Worm (Caenorhabditis elegans) whole organism, L4 larva: Measurements from ENCODE around the gene H34I24.2.

Source experiments
- F37D6.2 ChIP-seq: sonication (generic microtip); optimal IDR thresholded peaks from 2 replicates; lab custom pipeline; 2016; ENCODE audit warnings: mild to moderate bottlenecking, missing genetic modification characterization, missing compliant biosample characterization
- F49E8.2 ChIP-seq: sonication (generic microtip); optimal IDR thresholded peaks from 2 replicates; lab custom pipeline; 2016; ENCODE audit warnings: missing compliant biosample characterization, mild to moderate bottlenecking, missing genetic modification characterization, borderline replicate concordance
- T26A8.4 ChIP-seq: fragments of 200-800 bp; sonication (Bioruptor generic); IDR thresholded peaks from 2 replicates; pipeline ENCODE4 v1.3.6; 2022; ENCODE audit warnings: missing genetic modification characterization, missing compliant biosample characterization
- Y105C5A.15 ChIP-seq: fragments of 200-800 bp; sonication (Bioruptor generic); IDR thresholded peaks from 2 replicates; pipeline ENCODE4 v1.3.6; 2022; ENCODE audit warnings: missing genetic modification characterization, missing compliant biosample characterization
- Y5F2A.4 ChIP-seq: fragments of 200-800 bp; sonication (Bioruptor generic); optimal IDR thresholded peaks from 2 replicates; lab custom pipeline; 2018; ENCODE audit warnings: mild to moderate bottlenecking, missing genetic modification characterization, missing compliant biosample characterization
- Y75B8A.6 ChIP-seq: fragments of 200-800 bp; sonication (Bioruptor generic); IDR thresholded peaks from 2 replicates; pipeline ENCODE4 v1.3.6; 2022; ENCODE audit warnings: missing genetic modification reagents, missing genetic modification characterization, missing compliant biosample characterization
- ZK337.2 ChIP-seq: fragments of 200-800 bp; sonication (Bioruptor generic); IDR thresholded peaks from 2 replicates; pipeline ENCODE4 v1.3.6; 2022; ENCODE audit warnings: missing genetic modification reagents, missing genetic modification characterization, missing compliant biosample characterization
- aha-1 ChIP-seq: fragments of 150-350 bp; peaks from one replicate; lab custom pipeline; 2014; ENCODE audit warnings: missing biosample characterization, missing genetic modification characterization
- aly-2 ChIP-seq: sonication (generic microtip); optimal IDR thresholded peaks from 2 replicates; lab custom pipeline; 2018; ENCODE audit warnings: missing biosample characterization, missing genetic modification characterization
- arid-1 ChIP-seq: fragments of 200-800 bp; sonication (Bioruptor generic); conservative IDR thresholded peaks from 2 replicates; pipeline ENCODE4 v1.3.6; 2022; ENCODE audit warnings: missing genetic modification reagents, missing genetic modification characterization, missing compliant biosample characterization
- attf-4 ChIP-seq: sonication (generic microtip); optimal IDR thresholded peaks from 3 replicates; lab custom pipeline; 2017; ENCODE audit warnings: missing biosample characterization, missing genetic modification characterization
- ceh-28 ChIP-seq: fragments of 150-350 bp; optimal IDR thresholded peaks from 2 replicates; lab custom pipeline; 2014; ENCODE audit warnings: missing biosample characterization, missing genetic modification reagents, missing genetic modification characterization
- daf-12 ChIP-seq: fragments of 150-350 bp; optimal IDR thresholded peaks from 2 replicates; lab custom pipeline; 2014; ENCODE audit warnings: missing biosample characterization, missing genetic modification reagents, missing genetic modification characterization
- daf-8 ChIP-seq: fragments of 200-800 bp; sonication (Bioruptor generic); IDR thresholded peaks from 2 replicates; pipeline ENCODE4 v1.3.6; 2022; ENCODE audit warnings: missing genetic modification characterization, missing compliant biosample characterization
- dmd-6 ChIP-seq: fragments of 200-800 bp; sonication (Bioruptor generic); IDR thresholded peaks from 2 replicates; pipeline ENCODE4 v1.3.6; 2022; ENCODE audit warnings: missing genetic modification reagents, missing genetic modification characterization, missing compliant biosample characterization
- duxl-1 ChIP-seq: sonication (generic microtip); optimal IDR thresholded peaks from 2 replicates; lab custom pipeline; 2016; ENCODE audit warnings: mild to moderate bottlenecking, missing genetic modification characterization, moderate library complexity, missing compliant biosample characterization; ENCODE audit not compliant: poor library complexity
- egl-27 ChIP-seq: sonication (generic microtip); optimal IDR thresholded peaks from 3 replicates; lab custom pipeline; 2017; ENCODE audit warnings: missing biosample characterization, missing genetic modification reagents, missing genetic modification characterization
- egl-43 ChIP-seq: fragments of 200-800 bp; sonication (Bioruptor generic); IDR thresholded peaks from 2 replicates; pipeline ENCODE4 v1.3.6; 2022; ENCODE audit warnings: missing genetic modification reagents, missing genetic modification characterization, missing compliant biosample characterization
- gei-8 ChIP-seq: fragments of 200-800 bp; sonication (Bioruptor generic); optimal IDR thresholded peaks from 2 replicates; lab custom pipeline; 2018; ENCODE audit warnings: mild to moderate bottlenecking, missing genetic modification characterization, missing compliant biosample characterization
- hif-1 ChIP-seq, 2 experiments: sonication (generic microtip); optimal IDR thresholded peaks; 2 replicates each; lab custom pipeline; 2016 to 2017; ENCODE audit warnings: missing compliant biosample characterization in 2 of 2, missing genetic modification characterization in 2 of 2, missing genetic modification reagents in 2 of 2, missing genotype in 2 of 2, mild to moderate bottlenecking in 1 of 2
- hlh-11 ChIP-seq: fragments of 200-800 bp; sonication (Bioruptor generic); optimal IDR thresholded peaks from 2 replicates; lab custom pipeline; 2018; ENCODE audit warnings: mild to moderate bottlenecking, missing genetic modification characterization, missing compliant biosample characterization
- lin-1 ChIP-seq: fragments of 200-800 bp; sonication (Bioruptor generic); IDR thresholded peaks from 2 replicates; pipeline ENCODE4 v1.3.6; 2022; ENCODE audit warnings: missing genetic modification reagents, missing genetic modification characterization, missing compliant biosample characterization
- lin-29 ChIP-seq: fragments of 200-800 bp; sonication (Bioruptor generic); IDR thresholded peaks from 2 replicates; pipeline ENCODE4 v1.3.6; 2022; ENCODE audit warnings: missing genetic modification reagents, missing genetic modification characterization, missing compliant biosample characterization
- lin-38 ChIP-seq: fragments of 200-800 bp; sonication (Bioruptor generic); IDR thresholded peaks from 2 replicates; pipeline ENCODE4 v1.3.6; 2022; ENCODE audit warnings: missing genetic modification reagents, missing genetic modification characterization, missing compliant biosample characterization
- lin-39 ChIP-seq: fragments of 150-350 bp; optimal IDR thresholded peaks from 2 replicates; lab custom pipeline; 2014; ENCODE audit warnings: missing biosample characterization, missing genetic modification reagents, missing genetic modification characterization
- lir-3 ChIP-seq: sonication (generic microtip); optimal IDR thresholded peaks from 2 replicates; lab custom pipeline; 2016; ENCODE audit warnings: mild to moderate bottlenecking, missing genetic modification characterization, missing compliant biosample characterization
- lsy-2 ChIP-seq, 2 experiments: fragments of 150-350 bp in 1 of 2; sonication (generic microtip) in 1 of 2; optimal IDR thresholded peaks; 2 replicates each; lab custom pipeline; 2014 to 2017; ENCODE audit warnings: missing biosample characterization in 2 of 2, missing genetic modification characterization in 2 of 2
- madf-5 ChIP-seq, 2 experiments: fragments of 200-800 bp; sonication (Bioruptor generic); IDR thresholded peaks; 2 replicates each; pipeline ENCODE4 v1.3.6; 2022; ENCODE audit warnings: missing compliant biosample characterization in 2 of 2, missing genetic modification characterization in 2 of 2
- mxl-3 ChIP-seq: fragments of 200-800 bp; sonication (Bioruptor generic); optimal IDR thresholded peaks from 2 replicates; lab custom pipeline; 2018; ENCODE audit warnings: mild to moderate bottlenecking, missing genetic modification characterization, missing compliant biosample characterization
- nhr-102 ChIP-seq: sonication (generic microtip); optimal IDR thresholded peaks from 2 replicates; lab custom pipeline; 2016; ENCODE audit warnings: mild to moderate bottlenecking, missing genetic modification characterization, moderate library complexity, missing compliant biosample characterization
- nhr-11 ChIP-seq: fragments of 150-350 bp; optimal IDR thresholded peaks from 2 replicates; lab custom pipeline; 2014; ENCODE audit warnings: missing biosample characterization, missing genetic modification characterization
- nhr-111 ChIP-seq: fragments of 200-800 bp; sonication (Bioruptor generic); optimal IDR thresholded peaks from 2 replicates; lab custom pipeline; 2018; ENCODE audit warnings: mild to moderate bottlenecking, missing genetic modification characterization, missing compliant biosample characterization
- nhr-25 ChIP-seq: sonication (generic microtip); optimal IDR thresholded peaks from 2 replicates; lab custom pipeline; 2017; ENCODE audit warnings: missing genetic modification characterization, mild to moderate bottlenecking, missing compliant biosample characterization, antibody characterized with exemption, moderate library complexity, borderline replicate concordance; ENCODE audit not compliant: insufficient read depth
- nhr-42 ChIP-seq: fragments of 200-800 bp; sonication (Bioruptor generic); IDR thresholded peaks from 2 replicates; pipeline ENCODE4 v1.3.6; 2022; ENCODE audit warnings: missing genetic modification characterization, missing compliant biosample characterization
- nhr-48 ChIP-seq: sonication (generic microtip); optimal IDR thresholded peaks from 2 replicates; lab custom pipeline; 2016; ENCODE audit warnings: mild to moderate bottlenecking, missing genetic modification characterization, missing compliant biosample characterization
- nhr-6 ChIP-seq: fragments of 150-350 bp; optimal IDR thresholded peaks from 2 replicates; lab custom pipeline; 2014; ENCODE audit warnings: missing biosample characterization, missing genetic modification characterization
- nhr-76 ChIP-seq: fragments of 150-350 bp; optimal IDR thresholded peaks from 2 replicates; lab custom pipeline; 2014; ENCODE audit warnings: missing biosample characterization, missing genetic modification characterization
- pqm-1 ChIP-seq: sonication (generic microtip); optimal IDR thresholded peaks from 2 replicates; lab custom pipeline; 2017; ENCODE audit warnings: missing biosample characterization, missing genetic modification characterization
- sdz-12 ChIP-seq: fragments of 200-800 bp; sonication (Bioruptor generic); optimal IDR thresholded peaks from 2 replicates; lab custom pipeline; 2018; ENCODE audit warnings: mild to moderate bottlenecking, missing genetic modification characterization, missing compliant biosample characterization
- snpc-4 ChIP-seq: fragments of 150-350 bp; optimal IDR thresholded peaks from 2 replicates; lab custom pipeline; 2014; ENCODE audit warnings: missing biosample characterization, missing genetic modification characterization
- spr-3 ChIP-seq: fragments of 200-800 bp; sonication (Bioruptor generic); optimal IDR thresholded peaks from 2 replicates; lab custom pipeline; 2018; ENCODE audit warnings: mild to moderate bottlenecking, missing genetic modification characterization, missing compliant biosample characterization
- tag-97 ChIP-seq: fragments of 200-800 bp; sonication (Bioruptor generic); IDR thresholded peaks from 2 replicates; pipeline ENCODE4 v1.3.6; 2022; ENCODE audit warnings: missing genetic modification characterization, missing compliant biosample characterization
- tra-1 ChIP-seq: fragments of 200-800 bp; sonication (Bioruptor generic); IDR thresholded peaks from 2 replicates; pipeline ENCODE4 v1.3.6; 2022; ENCODE audit warnings: missing genetic modification reagents, missing genetic modification characterization, missing compliant biosample characterization
- vab-7 ChIP-seq: fragments of 200-800 bp; sonication (Bioruptor generic); IDR thresholded peaks from 2 replicates; pipeline ENCODE4 v1.3.6; 2022; ENCODE audit warnings: missing genetic modification reagents, missing genetic modification characterization, missing compliant biosample characterization
- zfp-3 ChIP-seq: fragments of 200-800 bp; sonication (Bioruptor generic); conservative IDR thresholded peaks from 2 replicates; pipeline ENCODE4 v1.3.6; 2022; ENCODE audit warnings: missing genetic modification reagents, missing genetic modification characterization, missing compliant biosample characterization
- zip-11 ChIP-seq: fragments of 200-800 bp; sonication (Bioruptor generic); IDR thresholded peaks from 2 replicates; pipeline ENCODE4 v1.3.6; 2022; ENCODE audit warnings: missing genetic modification characterization, missing compliant biosample characterization
- zip-2 ChIP-seq: fragments of 150-350 bp; optimal IDR thresholded peaks from 2 replicates; lab custom pipeline; 2014; ENCODE audit warnings: missing biosample characterization, missing genetic modification characterization
- ztf-11 ChIP-seq: fragments of 150-350 bp; optimal IDR thresholded peaks from 2 replicates; lab custom pipeline; 2014; ENCODE audit warnings: missing biosample characterization, missing genetic modification characterization
- ztf-7 ChIP-seq: fragments of 150-350 bp; optimal IDR thresholded peaks from 2 replicates; lab custom pipeline; 2014; ENCODE audit warnings: missing biosample characterization, missing genetic modification characterization

Gene H34I24.2

DNA sequence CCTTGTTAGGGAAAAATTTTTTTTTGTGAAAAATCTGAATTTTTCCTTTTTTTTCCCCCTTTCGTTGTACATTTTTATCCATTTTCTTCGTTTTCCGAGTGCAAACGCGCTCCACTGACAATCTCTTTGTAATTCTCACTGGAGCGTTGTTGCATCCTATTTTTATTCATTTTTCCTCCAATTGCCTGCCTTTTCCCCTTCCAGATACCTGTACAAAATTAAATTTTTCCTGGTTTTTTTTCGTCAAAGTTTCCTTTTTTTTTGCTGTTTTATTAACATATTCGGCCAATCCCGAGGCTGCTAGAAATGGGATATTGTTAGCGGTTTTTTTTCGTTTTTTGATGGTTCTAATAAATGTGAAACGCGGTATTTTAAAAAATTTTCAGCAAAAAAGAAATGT is 30.4 kb upstream of the H34I24.2 start (continued):
- no peak for TF ChIP-seq dmd-6 (GFP tag; lab: Robert Waterston, UW)
- no peak for TF ChIP-seq daf-12 (tag; lab: Kevin White, UChicago)
- no peak; the same call in 1 of the 2 replicates for TF ChIP-seq lin-1
- TF ChIP-seq F49E8.2: peak; percentile 47
- TF ChIP-seq nhr-111 (GFP tag; lab: Kevin White, UChicago): peak; percentile 60
- no peak for TF ChIP-seq lin-29 (GFP tag; lab: Robert Waterston, UW)
- TF ChIP-seq nhr-48 (tag; lab: Kevin White, UChicago): peak; percentile 2
- TF ChIP-seq aha-1 (tag; lab: Kevin White, UChicago): no peak
- TF ChIP-seq duxl-1 (tag; lab: Kevin White, UChicago): peak; percentile 53
- TF ChIP-seq spr-3 (GFP tag; lab: Kevin White, UChicago): peak; percentile 40
- peak; percentile 82 for TF ChIP-seq lin-38
- no peak for TF ChIP-seq ztf-7 (tag; lab: Kevin White, UChicago)
- TF ChIP-seq aly-2: no peak
- no peak for TF ChIP-seq nhr-11 (tag; lab: Kevin White, UChicago)
- TF ChIP-seq nhr-102 (tag; lab: Kevin White, UChicago): peak; percentile 22
- TF ChIP-seq sdz-12 (GFP tag; lab: Kevin White, UChicago): peak; percentile 43
- no peak for TF ChIP-seq daf-8 (GFP tag; lab: Robert Waterston, UW)
- 0 out of 2 replicates have a peak, but pooled peaks have one; percentile 19 for TF ChIP-seq zfp-3
- no peak for TF ChIP-seq Y105C5A.15
- TF ChIP-seq F37D6.2 (tag; lab: Kevin White, UChicago): no peak
- 0 out of 2 replicates have a peak, but pooled peaks have one; percentile 31 for TF ChIP-seq nhr-42 (GFP tag; lab: Robert Waterston, UW)
- TF ChIP-seq hlh-11: no peak
- peak in 1 of 2 experiments; percentile 49 for TF ChIP-seq lsy-2 (tag; optimal IDR thresholded peaks at IDR 0.05; lab: Kevin White, UChicago)
- TF ChIP-seq egl-43 (GFP tag; lab: Robert Waterston, UW): peak; percentile 40; the same call in 1 of the 2 replicates
- no peak for TF ChIP-seq ztf-11 (tag; lab: Kevin White, UChicago)
- TF ChIP-seq mxl-3 (GFP tag; lab: Kevin White, UChicago): no peak
- no peak for TF ChIP-seq zip-2
- 0 out of 2 replicates have a peak, but pooled peaks have one; percentile 23 for TF ChIP-seq arid-1 (GFP tag; lab: Robert Waterston, UW)
- peak; percentile 20 for TF ChIP-seq gei-8 (GFP tag; lab: Kevin White, UChicago)
- no peak for TF ChIP-seq lin-39
- TF ChIP-seq vab-7: no peak

DNA sequence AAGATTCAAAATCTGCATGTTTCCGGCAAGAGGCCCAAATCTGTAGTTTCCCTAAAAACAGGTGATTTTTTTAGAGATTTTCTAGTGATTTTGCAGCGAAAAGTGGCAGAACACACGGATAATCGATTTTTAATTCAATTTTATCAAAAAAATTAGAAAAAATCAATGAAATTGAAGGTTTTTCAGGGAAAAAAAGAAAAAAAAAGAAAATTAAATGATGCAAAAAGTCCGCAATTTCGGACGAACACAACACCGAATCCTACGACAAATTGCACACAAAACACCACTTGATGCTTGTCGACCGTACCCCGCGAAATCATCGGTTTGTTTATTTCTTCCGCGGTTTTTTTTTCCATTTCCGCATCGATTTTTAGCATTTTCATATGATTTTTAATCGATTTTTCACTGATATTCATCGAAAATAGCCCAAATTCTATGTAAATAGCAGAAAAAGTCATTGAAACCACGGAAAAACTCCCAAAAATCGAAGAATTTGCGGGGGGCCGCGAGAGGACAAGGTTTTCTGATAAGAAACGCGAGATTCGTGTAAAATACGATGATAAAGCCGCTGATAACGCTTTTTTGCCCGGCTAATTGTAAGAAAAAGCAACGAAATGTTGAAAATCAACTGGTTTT is 26.8 kb upstream of the H34I24.2 start, which contains the start of gene tufm-1:
TSS of gene tufm-1 (minus strand) at position 51 of the 636 bp plus-strand sequence.
- no peak for TF ChIP-seq nhr-42 (GFP tag; lab: Robert Waterston, UW)
- no peak for TF ChIP-seq nhr-48 (tag; lab: Kevin White, UChicago)
- TF ChIP-seq T26A8.4: no peak
- no peak for TF ChIP-seq aha-1 (tag; lab: Kevin White, UChicago)
- TF ChIP-seq lsy-2 (tag; optimal IDR thresholded peaks at IDR 0.05; lab: Kevin White, UChicago): peak in 1 of 2 experiments; percentile 97
- no peak for TF ChIP-seq nhr-11 (tag; lab: Kevin White, UChicago)
- no peak for TF ChIP-seq attf-4
- no peak for TF ChIP-seq mxl-3 (GFP tag; lab: Kevin White, UChicago)
- TF ChIP-seq ZK337.2 (GFP tag; lab: Robert Waterston, UW): no peak
- TF ChIP-seq Y5F2A.4 (GFP tag; lab: Kevin White, UChicago): no peak
- no peak for TF ChIP-seq lir-3 (tag; lab: Kevin White, UChicago)
- TF ChIP-seq Y75B8A.6 (GFP tag; lab: Robert Waterston, UW): no peak
- no peak for TF ChIP-seq hif-1 (tag; optimal IDR thresholded peaks at IDR 0.05; lab: Kevin White, UChicago)
- TF ChIP-seq F37D6.2 (tag; lab: Kevin White, UChicago): no peak
- TF ChIP-seq arid-1 (GFP tag; lab: Robert Waterston, UW): no peak
- no peak for TF ChIP-seq madf-5 (GFP tag; IDR thresholded peaks at IDR 0.05; lab: Robert Waterston, UW)
- TF ChIP-seq nhr-25 (tag; lab: Kevin White, UChicago): no peak
- no peak for TF ChIP-seq tag-97 (GFP tag; lab: Robert Waterston, UW)
- TF ChIP-seq zip-11 (GFP tag; lab: Robert Waterston, UW): no peak
- TF ChIP-seq nhr-102 (tag; lab: Kevin White, UChicago): no peak
- no peak for TF ChIP-seq snpc-4 (tag; lab: Kevin White, UChicago)
- no peak for TF ChIP-seq nhr-76
- no peak for TF ChIP-seq pqm-1 (tag; lab: Kevin White, UChicago)
- TF ChIP-seq nhr-6 (tag; lab: Kevin White, UChicago): no peak
- no peak for TF ChIP-seq egl-27 (tag; lab: Kevin White, UChicago)
- TF ChIP-seq nhr-111 (GFP tag; lab: Kevin White, UChicago): no peak
- no peak for TF ChIP-seq gei-8 (GFP tag; lab: Kevin White, UChicago)
- no peak for TF ChIP-seq tra-1
- TF ChIP-seq ceh-28 (tag; lab: Kevin White, UChicago): peak; percentile 7
- TF ChIP-seq lin-1: no peak
